Worm (Caenorhabditis elegans): Measurements from ENCODE around the gene dhs-6.
"Not testable (repeated sequence)": the region's sequence is repeated elsewhere in the genome, so short reads cannot be mapped to it uniquely, and the experiment has no call there.

The dhs-6 gene

ce11 chrII:5633453-5633852 is 14.3 kb upstream of the dhs-6 start (continued):
- TF ChIP-seq pha-4 (GFP tag; IDR thresholded peaks at IDR 0.05) = no peak
- no peak for TF ChIP-seq pha-4 (tag; optimal IDR thresholded peaks at IDR 0.05)
- TF ChIP-seq ZK337.2 (GFP tag; IDR thresholded peaks at IDR 0.05) = no peak
- no peak for TF ChIP-seq daf-8 (GFP tag; IDR thresholded peaks at IDR 0.05)
- TF ChIP-seq lin-1 (GFP tag; IDR thresholded peaks at IDR 0.05) = no peak
- TF ChIP-seq zfp-3 (GFP tag; conservative IDR thresholded peaks at IDR 0.05) = no peak
- TF ChIP-seq nhr-28 (tag; optimal IDR thresholded peaks at IDR 0.05) = no peak
- TF ChIP-seq ceh-44 (GFP tag; IDR thresholded peaks at IDR 0.05) = no peak
- no peak for TF ChIP-seq F26F4.8 (GFP tag; conservative IDR thresholded peaks at IDR 0.05)
- no peak for TF ChIP-seq snpc-1.2 (GFP tag; IDR thresholded peaks at IDR 0.05)
- TF ChIP-seq nhr-77 (tag; optimal IDR thresholded peaks at IDR 0.05) = peak; percentile 21
- TF ChIP-seq nhr-237 (tag; optimal IDR thresholded peaks at IDR 0.05) = no peak
- peak; percentile 95 for TF ChIP-seq spr-1 (tag; optimal IDR thresholded peaks at IDR 0.05)
- TF ChIP-seq T20F7.1 (GFP tag; optimal IDR thresholded peaks at IDR 0.05) = peak; percentile 92
- TF ChIP-seq D1046.2 (GFP tag; IDR thresholded peaks at IDR 0.05) = no peak
- no peak for TF ChIP-seq lin-29 (GFP tag; IDR thresholded peaks at IDR 0.05)
- no peak for TF ChIP-seq nhr-10 (tag; optimal IDR thresholded peaks at IDR 0.05)
- TF ChIP-seq hmg-1.1 (GFP tag; IDR thresholded peaks at IDR 0.05) = peak; percentile 43; the same call in 1 of the 2 replicates
- TF ChIP-seq Y48G9A.11 (GFP tag; IDR thresholded peaks at IDR 0.05) = peak; percentile 84
- no peak for TF ChIP-seq ceh-62 (tag; optimal IDR thresholded peaks at IDR 0.05)
- no peak for TF ChIP-seq daf-12 (tag; optimal IDR thresholded peaks at IDR 0.05)
- TF ChIP-seq hlh-11 (tag; optimal IDR thresholded peaks at IDR 0.05) = no peak

DNA sequence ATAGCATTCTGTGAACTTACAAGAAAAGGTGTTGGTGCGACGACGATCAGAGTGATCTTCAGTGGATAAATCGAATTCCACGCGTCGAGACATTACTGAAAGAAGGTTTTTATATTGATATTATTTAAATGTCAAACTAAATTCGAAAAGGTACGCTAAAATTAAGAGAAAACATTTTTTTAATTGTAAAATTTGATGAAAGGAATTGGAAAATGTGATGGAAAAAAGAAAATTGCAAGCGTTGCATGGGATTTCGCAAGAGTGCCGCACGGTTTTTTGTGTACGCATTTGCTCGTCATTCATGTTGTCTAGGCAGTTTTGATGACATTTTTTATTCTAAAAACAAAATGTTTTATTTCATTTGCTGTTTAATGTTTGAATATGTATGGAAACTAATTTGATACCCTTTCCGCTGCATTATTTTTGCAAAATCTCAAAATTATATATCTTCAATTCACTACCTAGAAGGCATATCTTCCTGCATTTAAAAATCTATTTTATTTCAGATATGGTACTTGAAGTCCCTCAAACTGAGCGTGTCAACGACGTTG is 11.8 kb upstream of the dhs-6 start, which contains the start of the genes F59E12.6 and npl-4.1:
F59E12.6 (minus strand) TSS at position 101 of the 551 bp plus-strand sequence.
npl-4.1 (plus strand) TSS at position 501 of the 551 bp plus-strand sequence.
- TF ChIP-seq snpc-1.2 (GFP tag; IDR thresholded peaks at IDR 0.05); F49E8.2 (tag; optimal IDR thresholded peaks at IDR 0.05; ENCODE audit: borderline replicate concordance); nhr-10 (tag; optimal IDR thresholded peaks at IDR 0.05): not testable (repeated sequence)

DNA sequence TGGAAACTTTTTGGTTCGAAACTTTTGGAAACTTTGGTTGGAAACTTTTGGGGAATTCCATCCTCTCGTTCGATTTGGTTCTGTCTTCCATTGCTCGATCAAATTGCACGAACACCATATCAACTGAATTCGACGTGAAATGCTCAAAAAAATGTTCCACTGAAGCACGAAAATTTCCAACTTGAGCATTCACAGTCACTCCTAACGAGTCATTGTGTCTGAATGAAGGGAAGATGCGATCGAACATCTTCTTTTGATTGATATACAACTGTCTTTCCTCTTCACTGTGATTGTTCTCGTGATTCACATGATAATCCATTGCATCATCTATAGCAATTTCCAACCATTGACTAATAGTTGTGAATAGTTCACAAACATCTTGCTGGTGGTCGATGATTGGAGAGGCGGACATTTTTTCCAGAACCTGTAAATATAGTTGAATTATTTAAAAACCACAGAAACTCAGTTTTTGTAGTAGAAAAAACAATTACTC is 9.3 kb upstream of the dhs-6 start, which contains the start of gene F59E12.15:
F59E12.15 (minus strand) TSS at position 51 of the 493 bp plus-strand sequence.
- TF ChIP-seq daf-12 (tag; optimal IDR thresholded peaks at IDR 0.05) (no peak), ztf-7 (tag; optimal IDR thresholded peaks at IDR 0.05) (peak; percentile 71), unc-62 (GFP tag; optimal IDR thresholded peaks at IDR 0.05 in 1 of 2) (peak in 1 of 2 experiments; percentile 78), unc-62 (tag; optimal IDR thresholded peaks at IDR 0.05) (no peak), lin-13 (GFP tag; optimal IDR thresholded peaks at IDR 0.05) (no peak)

DNA sequence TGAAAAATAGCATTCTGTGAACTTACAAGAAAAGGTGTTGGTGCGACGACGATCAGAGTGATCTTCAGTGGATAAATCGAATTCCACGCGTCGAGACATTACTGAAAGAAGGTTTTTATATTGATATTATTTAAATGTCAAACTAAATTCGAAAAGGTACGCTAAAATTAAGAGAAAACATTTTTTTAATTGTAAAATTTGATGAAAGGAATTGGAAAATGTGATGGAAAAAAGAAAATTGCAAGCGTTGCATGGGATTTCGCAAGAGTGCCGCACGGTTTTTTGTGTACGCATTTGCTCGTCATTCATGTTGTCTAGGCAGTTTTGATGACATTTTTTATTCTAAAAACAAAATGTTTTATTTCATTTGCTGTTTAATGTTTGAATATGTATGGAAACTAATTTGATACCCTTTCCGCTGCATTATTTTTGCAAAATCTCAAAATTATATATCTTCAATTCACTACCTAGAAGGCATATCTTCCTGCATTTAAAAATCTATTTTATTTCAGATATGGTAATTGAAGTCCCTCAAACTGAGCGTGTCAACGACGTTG is 3.3 kb upstream of the dhs-6 start, which contains the start of the genes eif-3.L and npl-4.2:
eif-3.L (minus strand) TSS at position 101 of the 557 bp plus-strand sequence.
npl-4.2 (plus strand) TSS at position 507 of the 557 bp plus-strand sequence.
- TF ChIP-seq duxl-1 (tag; optimal IDR thresholded peaks at IDR 0.05; ENCODE audit: poor library complexity); dmd-6 (GFP tag; IDR thresholded peaks at IDR 0.05); nhr-77 (tag; optimal IDR thresholded peaks at IDR 0.05): not testable (repeated sequence)

DNA sequence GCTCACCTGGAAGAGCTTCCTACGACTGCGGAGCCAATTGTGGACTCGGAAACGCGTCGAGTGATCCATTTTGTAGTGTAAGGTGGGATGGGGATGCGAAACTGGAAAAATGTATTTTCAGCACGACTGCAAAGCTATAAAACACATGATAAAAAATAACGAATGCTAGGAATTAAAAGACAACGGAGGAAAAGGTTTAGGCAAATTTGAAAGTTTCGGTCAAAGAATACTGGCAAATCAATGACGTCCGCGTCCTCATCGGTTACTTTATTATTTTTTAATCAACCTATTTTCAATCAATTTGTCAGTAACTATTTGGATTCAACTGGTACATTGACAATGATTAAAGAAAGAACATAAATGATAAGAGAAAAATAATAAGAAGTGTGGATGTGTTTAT is 11.4 kb downstream of the dhs-6 start, which contains the start of gene C17G10.7:
C17G10.7 (minus strand) TSS at position 101 of the 400 bp plus-strand sequence.
- TF ChIP-seq gei-8 (GFP tag; optimal IDR thresholded peaks at IDR 0.05) (no peak), daf-16 (GFP tag; optimal IDR thresholded peaks at IDR 0.05) (no peak), daf-16 (tag; optimal IDR thresholded peaks at IDR 0.05) (no peak), skn-1 (tag; optimal IDR thresholded peaks at IDR 0.05) (no peak)
